Fruit fly (Drosophila melanogaster) whole organism, embryonic: ENCODE data around the gene Nup107.

Experiments used
- CG11456 ChIP-seq: fragments of 200-800 bp; sonication (Bioruptor generic); IDR thresholded peaks from 3 replicates; pipeline ENCODE4 v1.3.6; 2022; ENCODE audit warnings: missing biosample characterization, missing genetic modification characterization
- CG13894 ChIP-seq: fragments of 200-800 bp; sonication (Bioruptor generic); optimal IDR thresholded peaks from 3 replicates; lab custom pipeline; 2018; ENCODE audit warnings: missing biosample characterization, mild to moderate bottlenecking, missing genetic modification characterization, moderate library complexity
- CG16779 ChIP-seq: fragments of 200-800 bp; sonication (Bioruptor generic); IDR thresholded peaks from 2 replicates; pipeline ENCODE4 v1.3.6; 2022; ENCODE audit warnings: missing biosample characterization, missing genetic modification characterization
- CG16815 ChIP-seq: fragments of 200-800 bp; sonication (Bioruptor generic); optimal IDR thresholded peaks from 3 replicates; lab custom pipeline; 2017; ENCODE audit warnings: missing biosample characterization, mild to moderate bottlenecking, missing genetic modification characterization
- CG2199 ChIP-seq: fragments of 200-800 bp; sonication (Bioruptor generic); IDR thresholded peaks from 3 replicates; pipeline ENCODE4 v1.3.6; 2022; ENCODE audit warnings: missing biosample characterization, missing genetic modification characterization
- CG2678 ChIP-seq: fragments of 200-800 bp; sonication (Bioruptor generic); optimal IDR thresholded peaks from 3 replicates; lab custom pipeline; 2019; ENCODE audit warnings: missing biosample characterization, mild to moderate bottlenecking, missing genetic modification characterization, moderate library complexity
- Nf-YC ChIP-seq: fragments of 200-800 bp; optimal IDR thresholded peaks from 3 replicates; lab custom pipeline; 2019; ENCODE audit warnings: missing biosample characterization, mild to moderate bottlenecking, missing genetic modification characterization, moderate library complexity
- Oli ChIP-seq: fragments of 200-800 bp; sonication (Bioruptor generic); optimal IDR thresholded peaks from 2 replicates; lab custom pipeline; 2018; ENCODE audit warnings: missing biosample characterization, mild to moderate bottlenecking, missing genetic modification characterization, moderate library complexity
- YL-1 ChIP-seq: fragments of 200-800 bp; sonication (Bioruptor generic); optimal IDR thresholded peaks from 3 replicates; lab custom pipeline; 2017; ENCODE audit warnings: missing biosample characterization, mild to moderate bottlenecking, missing genetic modification characterization
- ash1 ChIP-seq: fragments of 200-800 bp; sonication (Bioruptor generic); optimal IDR thresholded peaks from 2 replicates; lab custom pipeline; 2018; ENCODE audit warnings: missing biosample characterization, mild to moderate bottlenecking, missing genetic modification characterization
- az2 ChIP-seq: fragments of 200-800 bp; sonication (Bioruptor generic); optimal IDR thresholded peaks from 3 replicates; lab custom pipeline; 2016; ENCODE audit warnings: missing biosample characterization, missing genetic modification characterization
- hb ChIP-seq: fragments of 200-800 bp; sonication (Bioruptor generic); IDR thresholded peaks from 3 replicates; pipeline ENCODE4 v1.3.6; 2022; ENCODE audit warnings: missing biosample characterization, missing genetic modification characterization; ENCODE audit not compliant: partially characterized antibody
- phol ChIP-seq: fragments of 200-800 bp; sonication (Bioruptor generic); optimal IDR thresholded peaks from 3 replicates; lab custom pipeline; 2018; ENCODE audit warnings: missing biosample characterization, mild to moderate bottlenecking, missing genetic modification characterization, moderate library complexity
- ranshi ChIP-seq: fragments of 200-800 bp; sonication (Bioruptor generic); IDR thresholded peaks from 2 replicates; pipeline ENCODE4 v1.3.6; 2022; ENCODE audit warnings: missing biosample characterization, missing genetic modification characterization

DNA sequence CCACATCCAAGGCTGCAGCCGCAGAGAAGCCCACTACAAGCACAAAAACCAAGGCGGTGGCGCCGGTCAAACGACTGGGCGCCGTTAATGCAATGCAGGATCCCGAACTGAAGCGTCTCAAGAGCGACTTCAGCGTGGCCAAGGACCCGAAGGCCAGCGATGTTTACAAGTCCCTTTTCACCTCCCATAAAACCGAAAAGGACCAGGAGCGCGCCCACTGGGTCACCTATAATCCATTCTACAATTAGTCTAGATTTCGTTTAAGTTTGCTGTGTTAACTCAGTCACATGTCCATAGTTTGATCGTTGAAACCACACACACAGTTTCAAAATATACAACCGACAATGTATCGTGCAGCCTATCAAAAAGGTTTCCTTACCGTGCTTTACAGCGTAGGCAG, 5.9 kb downstream of the Nup107 start, which contains the start of gene CG17118:
- no peak for TF ChIP-seq ranshi (GFP tag; lab: Robert Waterston, UW)
- TF ChIP-seq CG2199, result no peak
- TF ChIP-seq Oli (tag; lab: Kevin White, UChicago), result no peak
- TF ChIP-seq YL-1 (GFP tag; lab: Kevin White, UChicago), result no peak
- no peak for TF ChIP-seq az2 (GFP tag; lab: Kevin White, UChicago)
- no peak for TF ChIP-seq ash1 (GFP tag; lab: Kevin White, UChicago)
- TF ChIP-seq CG16815 (GFP tag; lab: Kevin White, UChicago), result no peak
- TF ChIP-seq CG11456, result no peak
- TF ChIP-seq phol (tag; lab: Kevin White, UChicago), result no peak
- no peak for TF ChIP-seq CG16779 (GFP tag; lab: Robert Waterston, UW)
- no peak for TF ChIP-seq Nf-YC (tag; lab: Kevin White, UChicago)
- TF ChIP-seq CG13894 (tag; lab: Kevin White, UChicago), result no peak
- TF ChIP-seq CG2678, result no peak
- no peak for TF ChIP-seq hb (GFP tag; lab: Robert Waterston, UW)
